Worm (Caenorhabditis elegans): ENCODE results near the gene Y75B8A.8.

DNA sequence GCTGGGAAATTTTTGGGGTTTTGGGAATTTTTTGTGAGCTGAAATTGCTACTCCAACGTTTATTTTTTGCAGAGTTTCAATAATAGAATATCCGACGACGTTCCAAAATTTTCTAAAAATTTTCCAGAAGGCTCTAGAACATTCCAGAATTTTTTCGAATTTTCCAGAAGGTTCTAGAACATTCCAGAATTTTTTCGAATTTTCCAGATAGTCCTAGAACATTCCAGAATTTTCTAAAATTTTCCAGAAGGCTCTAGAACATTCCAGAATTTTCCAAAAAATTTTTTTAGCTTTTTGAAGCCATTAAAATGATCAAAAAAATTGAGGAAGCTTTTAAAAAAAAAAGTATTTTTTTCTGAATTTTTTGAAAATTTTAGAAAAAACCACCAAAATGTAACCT is 37.1 kb upstream of the Y75B8A.8 start:
- TF ChIP-seq fkh-10 (GFP tag; optimal IDR thresholded peaks at IDR 0.05) = no peak
- TF ChIP-seq fkh-6 (tag; optimal IDR thresholded peaks at IDR 0.05) = no peak
- TF ChIP-seq tbx-2 (tag; optimal IDR thresholded peaks at IDR 0.05) = no peak
